Worm (Caenorhabditis elegans) whole organism, L3 larva: ENCODE measurements around the gene K02E2.1.
"Not testable (repeated sequence)": the region's sequence is repeated elsewhere in the genome, so short reads cannot be mapped to it uniquely, and the experiment has no call there.

Experiments
- ZK546.5 ChIP-seq: sonication (generic microtip); optimal IDR thresholded peaks from 2 replicates; lab custom pipeline; 2017; ENCODE audit warnings: missing biosample characterization, missing genetic modification characterization
- ceh-16 ChIP-seq: sonication (generic microtip); optimal IDR thresholded peaks from 2 replicates; lab custom pipeline; 2017; ENCODE audit warnings: missing biosample characterization, missing genetic modification characterization
- ceh-28 ChIP-seq: fragments of 150-350 bp; optimal IDR thresholded peaks from 2 replicates; lab custom pipeline; 2014; ENCODE audit warnings: missing biosample characterization, missing genetic modification reagents, missing genetic modification characterization
- ceh-82 ChIP-seq: fragments of 150-350 bp; optimal IDR thresholded peaks from 2 replicates; lab custom pipeline; 2014; ENCODE audit warnings: missing biosample characterization, missing genetic modification characterization
- daf-12 ChIP-seq: fragments of 150-350 bp; optimal IDR thresholded peaks from 2 replicates; lab custom pipeline; 2014; ENCODE audit warnings: missing biosample characterization, missing genetic modification reagents, missing genetic modification characterization
- egl-27 ChIP-seq: sonication (generic microtip); optimal IDR thresholded peaks from 4 replicates; lab custom pipeline; 2017; ENCODE audit warnings: missing biosample characterization, missing genetic modification reagents, missing genetic modification characterization
- egl-5 ChIP-seq: fragments of 150-350 bp; optimal IDR thresholded peaks from 2 replicates; lab custom pipeline; 2017; ENCODE audit warnings: missing biosample characterization, missing genetic modification reagents, missing genetic modification characterization, inconsistent platforms
- elt-2 ChIP-seq: sonication (generic microtip); optimal IDR thresholded peaks from 2 replicates; lab custom pipeline; 2016; ENCODE audit warnings: missing genetic modification reagents, mild to moderate bottlenecking, missing genetic modification characterization, missing compliant biosample characterization
- fkh-10 ChIP-seq: sonication (generic microtip); optimal IDR thresholded peaks from 2 replicates; lab custom pipeline; 2017; ENCODE audit warnings: missing biosample characterization, missing genetic modification reagents, missing genetic modification characterization
- fkh-2 ChIP-seq: fragments of 150-350 bp; optimal IDR thresholded peaks from 2 replicates; lab custom pipeline; 2014; ENCODE audit warnings: missing biosample characterization, missing genetic modification reagents, missing genetic modification characterization
- hmg-11 ChIP-seq: sonication (generic microtip); optimal IDR thresholded peaks from 2 replicates; lab custom pipeline; 2016; ENCODE audit warnings: missing genetic modification characterization, missing compliant biosample characterization
- jun-1 ChIP-seq: fragments of 150-350 bp; optimal IDR thresholded peaks from 2 replicates; lab custom pipeline; 2014; ENCODE audit warnings: missing biosample characterization, missing genetic modification reagents, missing genetic modification characterization
- lin-39 ChIP-seq: fragments of 150-350 bp; optimal IDR thresholded peaks from 2 replicates; lab custom pipeline; 2018; ENCODE audit warnings: missing biosample characterization, missing genetic modification reagents, missing genetic modification characterization
- mdl-1 ChIP-seq: fragments of 150-350 bp; optimal IDR thresholded peaks from 2 replicates; lab custom pipeline; 2014; ENCODE audit warnings: missing biosample characterization, missing genetic modification characterization
- mml-1 ChIP-seq: fragments of 150-350 bp; sonication (generic microtip); optimal IDR thresholded peaks from 3 replicates; lab custom pipeline; 2014; ENCODE audit warnings: missing biosample characterization, missing genetic modification characterization
- nfya-1 ChIP-seq: sonication (generic microtip); optimal IDR thresholded peaks from 2 replicates; lab custom pipeline; 2017; ENCODE audit warnings: missing genetic modification characterization, mild to moderate bottlenecking, missing compliant biosample characterization, antibody characterized with exemption, moderate library complexity; ENCODE audit not compliant: insufficient read depth
- nhr-11 ChIP-seq: fragments of 150-350 bp; optimal IDR thresholded peaks from 2 replicates; lab custom pipeline; 2014; ENCODE audit warnings: missing biosample characterization, missing genetic modification characterization
- nhr-12 ChIP-seq: fragments of 150-350 bp; optimal IDR thresholded peaks from 2 replicates; lab custom pipeline; 2014; ENCODE audit warnings: missing biosample characterization, missing genetic modification characterization
- nhr-23 ChIP-seq: fragments of 150-350 bp; optimal IDR thresholded peaks from 2 replicates; lab custom pipeline; 2014; ENCODE audit warnings: missing biosample characterization, missing genetic modification reagents, missing genetic modification characterization
- nhr-237 ChIP-seq: fragments of 150-350 bp; optimal IDR thresholded peaks from 2 replicates; lab custom pipeline; 2014; ENCODE audit warnings: missing biosample characterization, missing genetic modification characterization
- nhr-25 ChIP-seq: sonication (generic microtip); optimal IDR thresholded peaks from 2 replicates; lab custom pipeline; 2017; ENCODE audit warnings: missing biosample characterization, missing genetic modification characterization
- nhr-28 ChIP-seq: fragments of 150-350 bp; optimal IDR thresholded peaks from 2 replicates; lab custom pipeline; 2014; ENCODE audit warnings: missing biosample characterization, missing genetic modification characterization
- nhr-43 ChIP-seq: sonication (generic microtip); optimal IDR thresholded peaks from 2 replicates; lab custom pipeline; 2016; ENCODE audit warnings: mild to moderate bottlenecking, missing genetic modification characterization, missing compliant biosample characterization; ENCODE audit not compliant: poor library complexity, severe bottlenecking
- nhr-67 ChIP-seq: fragments of 150-350 bp; optimal IDR thresholded peaks from 2 replicates; lab custom pipeline; 2014; ENCODE audit warnings: missing biosample characterization, missing genetic modification characterization
- nhr-76 ChIP-seq: fragments of 150-350 bp; sonication (generic microtip); optimal IDR thresholded peaks from 5 replicates; lab custom pipeline; 2014; ENCODE audit warnings: missing biosample characterization, missing genetic modification characterization
- nhr-77 ChIP-seq: fragments of 150-350 bp; optimal IDR thresholded peaks from 2 replicates; lab custom pipeline; 2014; ENCODE audit warnings: missing biosample characterization, missing genetic modification characterization
- pha-4 ChIP-seq: fragments of 150-350 bp; optimal IDR thresholded peaks from 2 replicates; lab custom pipeline; 2014; ENCODE audit warnings: missing biosample characterization, missing genetic modification reagents, missing genetic modification characterization
- pqm-1 ChIP-seq: fragments of 150-350 bp; optimal IDR thresholded peaks from 2 replicates; lab custom pipeline; 2017; ENCODE audit warnings: missing biosample characterization, missing genetic modification characterization, inconsistent platforms
- skn-1 ChIP-seq: fragments of 150-350 bp; optimal IDR thresholded peaks from 2 replicates; lab custom pipeline; 2014; ENCODE audit warnings: missing biosample characterization, missing genetic modification characterization
- unc-62 ChIP-seq: fragments of 150-350 bp; sonication (generic microtip); optimal IDR thresholded peaks from 4 replicates; lab custom pipeline; 2014; ENCODE audit warnings: missing biosample characterization, missing genetic modification reagents, missing genetic modification characterization
- zag-1 ChIP-seq: fragments of 150-350 bp; optimal IDR thresholded peaks from 2 replicates; lab custom pipeline; 2014; ENCODE audit warnings: missing biosample characterization, missing genetic modification characterization
- ztf-4 ChIP-seq: fragments of 150-350 bp; optimal IDR thresholded peaks from 2 replicates; lab custom pipeline; 2014; ENCODE audit warnings: missing biosample characterization, missing genetic modification characterization

The K02E2.1 gene

DNA sequence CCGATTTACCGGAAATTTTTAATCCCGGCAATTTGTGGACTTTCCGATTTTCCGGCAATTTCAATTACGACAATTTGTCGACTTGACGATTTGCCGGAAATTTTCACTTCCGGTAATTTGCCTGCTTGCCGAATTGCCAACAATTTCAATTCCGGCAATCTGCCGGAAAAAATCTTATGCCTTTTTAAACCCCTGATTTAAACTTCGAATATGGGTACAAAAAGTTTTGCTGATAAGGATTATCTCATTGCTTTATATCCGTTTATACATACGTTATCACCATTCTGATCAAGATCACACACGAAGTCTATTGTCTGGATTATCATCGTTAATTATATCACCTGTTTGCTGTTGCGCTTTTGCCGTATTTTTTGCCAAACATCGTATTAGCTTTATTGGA lies 5.2 kb downstream of the K02E2.1 start, which contains the start of gene grd-11:
TSS of gene grd-11 (plus strand) at position 301 of the 400 bp plus-strand sequence.
- TF ChIP-seq nhr-237 (no peak), nhr-76 (tag; lab: Kevin White, UChicago) (no peak), nhr-77 (tag; lab: Kevin White, UChicago) (no peak), nhr-28 (tag; lab: Kevin White, UChicago) (no peak)

DNA sequence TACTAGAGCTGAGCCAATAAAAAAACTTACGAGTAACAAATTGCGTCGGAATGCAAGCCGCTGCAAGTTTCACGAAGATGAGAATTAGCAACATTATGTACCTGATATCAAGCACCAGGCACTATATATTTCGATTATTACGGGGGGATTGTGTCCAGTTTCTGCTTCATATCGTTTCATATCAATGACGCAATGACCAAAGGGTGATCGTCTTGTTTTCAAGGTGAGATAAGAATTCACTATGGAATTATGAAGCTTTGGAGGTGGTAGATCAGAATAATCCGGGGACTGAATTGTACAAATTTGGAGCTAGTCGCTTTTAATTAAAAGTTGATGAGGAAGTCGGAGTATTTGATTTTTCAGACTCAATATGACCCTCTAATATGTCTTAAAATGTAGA lies 15.5 kb downstream of the K02E2.1 start, which contains the start of gene K02E2.8:
TSS of gene K02E2.8 (minus strand) at position 101 of the 400 bp plus-strand sequence.
- TF ChIP-seq fkh-2: no peak
- TF ChIP-seq nhr-23: no peak
- no peak for TF ChIP-seq nhr-12 (tag; lab: Kevin White, UChicago)
- TF ChIP-seq nhr-67 (tag; lab: Kevin White, UChicago): no peak
- TF ChIP-seq nhr-43 (tag; lab: Kevin White, UChicago): no peak
- no peak for TF ChIP-seq nhr-25 (tag; lab: Kevin White, UChicago)
- TF ChIP-seq skn-1 (tag; lab: Kevin White, UChicago): no peak
- TF ChIP-seq pqm-1 (tag; lab: Kevin White, UChicago): no peak
- no peak for TF ChIP-seq ZK546.5 (tag; lab: Kevin White, UChicago)
- TF ChIP-seq egl-27 (tag; lab: Kevin White, UChicago): no peak
- no peak for TF ChIP-seq zag-1
- no peak for TF ChIP-seq ceh-82 (tag; lab: Kevin White, UChicago)
- TF ChIP-seq fkh-10 (GFP tag; lab: Kevin White, UChicago): no peak
- no peak for TF ChIP-seq ceh-16 (tag; lab: Kevin White, UChicago)
- TF ChIP-seq unc-62 (GFP tag; lab: Kevin White, UChicago): no peak
- TF ChIP-seq ztf-4 (tag; lab: Kevin White, UChicago): no peak

DNA sequence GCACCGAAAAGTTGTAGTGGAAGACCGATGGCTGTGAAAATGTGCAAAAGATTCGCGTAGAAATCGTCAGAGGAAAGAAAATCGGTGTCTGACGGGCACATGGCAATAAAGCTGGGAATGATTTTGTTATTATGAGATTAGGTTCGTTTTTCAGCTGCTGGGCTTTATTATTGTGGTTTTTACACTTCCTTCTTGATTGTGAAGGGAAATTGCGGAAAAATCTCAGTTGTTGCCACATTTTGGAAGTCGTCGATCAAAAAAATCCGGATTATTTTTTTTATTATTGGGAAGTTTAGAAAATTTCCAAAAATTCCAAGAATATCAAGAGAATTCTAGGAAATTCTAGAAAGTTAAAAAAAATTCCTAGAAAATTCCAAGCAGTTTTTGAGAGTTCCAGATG lies 17.9 kb downstream of the K02E2.1 start, which contains the start of gene srh-177:
TSS of gene srh-177 (minus strand) at position 101 of the 400 bp plus-strand sequence.
- TF ChIP-seq hmg-11; nhr-25 (tag; lab: Kevin White, UChicago); mml-1 (tag; lab: Kevin White, UChicago): not testable (repeated sequence)

DNA sequence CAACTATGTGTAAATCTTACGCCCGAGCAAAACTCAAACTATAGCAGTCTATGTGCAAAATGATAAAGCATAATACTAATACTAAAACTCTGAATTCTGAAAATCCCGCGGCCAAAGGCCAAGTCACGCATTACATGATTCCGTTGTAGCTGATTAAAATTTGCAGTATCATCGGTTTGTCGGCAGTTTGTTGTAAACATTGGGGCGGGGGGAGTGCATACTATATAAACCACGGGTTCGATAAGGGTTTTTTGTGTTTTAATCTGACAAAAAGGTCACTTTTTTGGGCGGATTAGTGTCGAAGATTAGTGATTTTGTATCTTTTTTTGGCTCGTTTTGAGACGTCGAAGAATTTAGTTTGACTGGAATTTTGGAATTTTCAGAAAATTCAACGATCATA lies 23.2 kb downstream of the K02E2.1 start:
- peak; percentile 20 for TF ChIP-seq pqm-1 (tag; lab: Kevin White, UChicago)
- no peak for TF ChIP-seq mdl-1
- TF ChIP-seq skn-1 (tag; lab: Kevin White, UChicago): no peak
- peak; percentile 38 for TF ChIP-seq jun-1 (tag; lab: Kevin White, UChicago)
- TF ChIP-seq pha-4 (tag; lab: Kevin White, UChicago): peak; percentile 21
- TF ChIP-seq elt-2 (tag; lab: Kevin White, UChicago): peak; percentile 79

DNA sequence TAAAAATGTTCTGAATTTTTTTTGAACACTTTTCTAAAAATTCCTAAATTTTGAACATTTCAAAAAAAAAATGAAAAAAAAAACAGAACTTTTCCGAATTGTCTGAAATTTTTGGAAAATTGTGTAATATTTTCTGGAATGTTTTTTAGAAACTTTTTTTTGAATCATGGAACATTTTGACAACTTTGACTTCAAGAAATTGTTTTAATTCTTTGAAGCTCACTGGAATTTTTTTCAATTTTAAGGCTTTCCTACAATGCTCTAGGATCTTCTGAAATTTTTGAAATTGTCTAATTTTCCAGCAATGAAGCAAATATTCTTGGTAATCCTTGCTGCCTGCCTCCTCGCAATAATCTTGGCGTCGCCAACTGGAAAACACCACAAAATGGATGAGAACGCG lies 23.9 kb downstream of the K02E2.1 start, which contains the start of gene ins-35:
TSS of gene ins-35 (plus strand) at position 301 of the 400 bp plus-strand sequence.
- TF ChIP-seq unc-62 (GFP tag; lab: Kevin White, UChicago): no peak
- TF ChIP-seq, all 47 proteins: peak for 0

DNA sequence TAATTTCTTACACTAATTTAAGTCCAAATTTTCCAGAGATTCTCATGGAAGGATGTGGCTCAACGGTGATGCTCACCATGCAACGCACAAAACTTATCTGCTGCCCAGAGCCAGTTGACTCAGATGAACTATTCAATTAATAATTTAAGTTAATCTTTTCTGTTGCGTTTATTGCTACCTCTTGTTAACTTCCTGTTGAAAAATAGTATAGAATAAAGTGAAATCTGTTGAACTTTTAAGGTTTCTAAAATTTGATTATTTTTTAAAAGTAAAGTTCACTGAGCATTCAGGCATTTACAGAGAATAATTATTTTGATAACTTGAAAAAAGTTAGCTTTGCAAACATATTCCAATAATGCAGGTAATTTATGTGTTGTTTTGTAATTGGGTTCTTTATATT lies 24.8 kb downstream of the K02E2.1 start:
- TF ChIP-seq hmg-11: no peak
- TF ChIP-seq zag-1: no peak
- TF ChIP-seq egl-5: no peak
- TF ChIP-seq mml-1 (tag; lab: Kevin White, UChicago): no peak
- no peak for TF ChIP-seq fkh-10 (GFP tag; lab: Kevin White, UChicago)
- no peak for TF ChIP-seq ceh-82 (tag; lab: Kevin White, UChicago)

DNA sequence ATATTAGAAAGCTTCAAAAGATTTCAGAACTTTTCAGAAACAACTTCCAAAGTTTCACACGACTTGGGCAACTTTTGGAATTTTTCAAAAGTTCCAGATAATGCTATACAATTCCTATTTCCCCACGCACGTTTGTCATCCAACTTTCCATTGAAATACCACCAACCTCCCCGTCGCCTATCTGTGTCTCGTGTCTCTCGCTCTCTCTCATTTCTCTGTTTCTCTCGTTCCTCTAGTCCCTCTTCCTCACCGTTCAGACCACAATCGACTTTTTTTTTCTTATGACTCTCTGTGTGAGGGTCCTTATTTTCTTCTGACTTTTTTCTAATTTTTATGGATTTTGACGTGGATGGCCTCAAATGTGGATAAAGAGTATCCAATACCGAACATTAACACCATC lies 29.0 kb downstream of the K02E2.1 start, which contains the start of gene K02E2.6:
TSS of gene K02E2.6 (plus strand) at position 242 of the 400 bp plus-strand sequence.
- TF ChIP-seq hmg-11: peak; percentile 44
- peak; percentile 23 for TF ChIP-seq pha-4 (tag; lab: Kevin White, UChicago)
- TF ChIP-seq nhr-11 (tag; lab: Kevin White, UChicago): no peak
- TF ChIP-seq elt-2 (tag; lab: Kevin White, UChicago): no peak
- peak; percentile 28 for TF ChIP-seq ceh-28
- TF ChIP-seq lin-39 (tag; lab: Kevin White, UChicago): no peak
- no peak for TF ChIP-seq nhr-76 (tag; lab: Kevin White, UChicago)
- TF ChIP-seq nfya-1: peak; percentile 32
- no peak for TF ChIP-seq daf-12 (tag; lab: Kevin White, UChicago)
- TF ChIP-seq fkh-2: no peak
